Worm (Caenorhabditis elegans): ENCODE data around the gene F52G3.1.

DNA sequence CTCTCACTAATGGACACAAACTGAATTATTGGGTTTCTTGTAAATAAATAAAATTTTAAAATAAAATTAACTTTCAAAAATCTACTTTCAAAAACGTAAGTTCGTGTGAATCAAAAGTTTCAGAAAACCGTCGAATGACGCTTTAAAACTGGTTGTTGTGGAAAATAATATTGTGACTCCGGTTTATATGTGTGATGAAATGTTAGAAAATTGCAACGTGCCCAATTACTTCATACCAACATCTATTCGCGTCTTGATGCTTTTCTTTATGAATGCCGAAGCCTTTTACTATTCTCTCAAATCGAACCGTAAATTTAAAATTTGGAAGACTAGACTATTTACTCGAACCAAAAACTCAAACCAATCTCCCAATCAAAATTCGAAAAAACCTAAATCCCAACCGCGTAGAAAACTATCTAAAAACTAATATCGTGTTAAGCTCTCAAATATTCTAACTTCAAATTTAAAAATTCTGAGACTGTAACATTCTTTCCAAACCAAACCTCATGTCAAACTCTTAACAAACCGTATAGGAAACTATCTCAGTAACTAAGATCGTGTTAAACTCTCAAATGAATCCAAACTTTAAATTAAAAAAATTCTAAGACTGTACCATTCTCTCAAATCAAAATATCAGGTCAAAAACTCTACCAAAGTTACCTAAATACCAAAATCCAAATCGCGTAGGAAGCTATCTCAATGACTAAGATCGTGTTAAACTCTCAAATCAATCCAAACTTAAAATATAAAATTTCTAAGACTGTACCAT is 32.2 kb upstream of the F52G3.1 start:
- no peak for TF ChIP-seq cog-1 (tag; optimal IDR thresholded peaks at IDR 0.05)
- TF ChIP-seq ref-1 (GFP tag; conservative IDR thresholded peaks at IDR 0.05), result 0 out of 2 replicates have a peak, but pooled peaks have one; percentile 26
